Worm (Caenorhabditis elegans) whole organism, early embryonic: ENCODE results near the gene C35C5.8.

Experiments used
- B0310.2 ChIP-seq: sonication (generic microtip); optimal IDR thresholded peaks from 2 replicates; lab custom pipeline; 2016; ENCODE audit warnings: mild to moderate bottlenecking, missing genetic modification characterization, missing compliant biosample characterization
- F13C5.2 ChIP-seq: sonication (generic microtip); optimal IDR thresholded peaks from 2 replicates; lab custom pipeline; 2017; ENCODE audit warnings: mild to moderate bottlenecking, missing genetic modification characterization, inconsistent platforms, missing compliant biosample characterization
- ama-1 ChIP-seq: fragments of 150-350 bp; optimal IDR thresholded peaks from 2 replicates; lab custom pipeline; 2014

- TF ChIP-seq B0310.2 (no peak), F13C5.2 (no peak), ama-1 (lab: Kevin White, UChicago) (no peak)
Observed at ce11 chrX:11555046-11555445, 21.7 kb downstream of the C35C5.8 start.
